Fruit fly (Drosophila melanogaster) whole organism, embryonic: ENCODE data around the gene CG12728.

ENCODE experiments used
- ATbp ChIP-seq: fragments of 200-800 bp; sonication (Bioruptor generic); optimal IDR thresholded peaks from 2 replicates; lab custom pipeline; 2017; ENCODE audit warnings: missing biosample characterization, mild to moderate bottlenecking, missing genetic modification characterization, missing genetic modification reagents
- Ada2b ChIP-seq: fragments of 200-800 bp; sonication (Bioruptor generic); IDR thresholded peaks from 2 replicates; pipeline ENCODE4 v1.3.6; 2022; ENCODE audit warnings: missing biosample characterization, missing genetic modification characterization
- CG10267 ChIP-seq: fragments of 200-800 bp; sonication (Bioruptor generic); optimal IDR thresholded peaks from 2 replicates; lab custom pipeline; 2018; ENCODE audit warnings: missing biosample characterization, mild to moderate bottlenecking, missing genetic modification characterization, moderate library complexity
- CG10979 ChIP-seq: fragments of 200-800 bp; sonication (Bioruptor generic); optimal IDR thresholded peaks from 2 replicates; lab custom pipeline; 2018; ENCODE audit warnings: missing biosample characterization, mild to moderate bottlenecking, missing genetic modification characterization, moderate library complexity
- CG11504 ChIP-seq: fragments of 200-800 bp; sonication (Bioruptor generic); optimal IDR thresholded peaks from 3 replicates; lab custom pipeline; 2019; ENCODE audit warnings: missing biosample characterization, mild to moderate bottlenecking, missing genetic modification characterization, moderate library complexity
- CG12104 ChIP-seq: fragments of 200-800 bp; sonication (Bioruptor generic); optimal IDR thresholded peaks from 3 replicates; lab custom pipeline; 2016; ENCODE audit warnings: missing biosample characterization, missing genetic modification characterization
- CG12659 ChIP-seq: fragments of 200-800 bp; sonication (Bioruptor generic); optimal IDR thresholded peaks from 3 replicates; lab custom pipeline; 2017; ENCODE audit warnings: mild to moderate bottlenecking, missing biosample characterization, missing genetic modification reagents, missing genetic modification characterization
- CG17912 ChIP-seq: fragments of 200-800 bp; sonication (Bioruptor generic); optimal IDR thresholded peaks from 2 replicates; lab custom pipeline; 2018; ENCODE audit warnings: missing biosample characterization, mild to moderate bottlenecking, missing genetic modification characterization
- CG18262 ChIP-seq: fragments of 200-800 bp; optimal IDR thresholded peaks from 3 replicates; lab custom pipeline; 2019; ENCODE audit warnings: missing biosample characterization, mild to moderate bottlenecking, missing genetic modification characterization, moderate library complexity
- CG2120 ChIP-seq: fragments of 200-800 bp; sonication (Bioruptor generic); optimal IDR thresholded peaks from 3 replicates; lab custom pipeline; 2016; ENCODE audit warnings: missing biosample characterization, missing genetic modification characterization
- CG2678 ChIP-seq: fragments of 200-800 bp; sonication (Bioruptor generic); optimal IDR thresholded peaks from 3 replicates; lab custom pipeline; 2019; ENCODE audit warnings: missing biosample characterization, mild to moderate bottlenecking, missing genetic modification characterization, moderate library complexity
- CG2712 ChIP-seq: fragments of 200-800 bp; optimal IDR thresholded peaks from 3 replicates; lab custom pipeline; 2019; ENCODE audit warnings: missing biosample characterization, mild to moderate bottlenecking, missing genetic modification characterization, moderate library complexity
- CG30403 ChIP-seq: fragments of 200-800 bp; sonication (Bioruptor generic); optimal IDR thresholded peaks from 3 replicates; lab custom pipeline; 2016; ENCODE audit warnings: missing biosample characterization, missing genetic modification characterization
- CG31388 ChIP-seq: fragments of 200-800 bp; sonication (Bioruptor generic); optimal IDR thresholded peaks from 2 replicates; lab custom pipeline; 2016; ENCODE audit warnings: missing biosample characterization, missing genetic modification characterization
- CG3995 ChIP-seq: fragments of 200-800 bp; sonication (Bioruptor generic); optimal IDR thresholded peaks from 3 replicates; lab custom pipeline; 2016; ENCODE audit warnings: missing biosample characterization, missing genetic modification characterization
- CG4282 ChIP-seq: fragments of 200-800 bp; sonication (Bioruptor generic); optimal IDR thresholded peaks from 2 replicates; lab custom pipeline; 2016; ENCODE audit warnings: missing biosample characterization, missing genetic modification characterization
- CG7928 ChIP-seq: fragments of 200-800 bp; sonication (Bioruptor generic); optimal IDR thresholded peaks from 2 replicates; lab custom pipeline; 2017; ENCODE audit warnings: missing biosample characterization, mild to moderate bottlenecking, missing genetic modification characterization
- CG7987 ChIP-seq: fragments of 200-800 bp; sonication (Bioruptor generic); optimal IDR thresholded peaks from 2 replicates; lab custom pipeline; 2018; ENCODE audit warnings: missing biosample characterization, mild to moderate bottlenecking, missing genetic modification characterization, moderate library complexity
- CG8388 ChIP-seq: fragments of 200-800 bp; sonication (Bioruptor generic); optimal IDR thresholded peaks from 2 replicates; lab custom pipeline; 2019; ENCODE audit warnings: missing biosample characterization, mild to moderate bottlenecking, missing genetic modification characterization, moderate library complexity
- CG9797 ChIP-seq: fragments of 200-800 bp; sonication (Bioruptor generic); optimal IDR thresholded peaks from 3 replicates; lab custom pipeline; 2018; ENCODE audit warnings: missing biosample characterization, mild to moderate bottlenecking, missing genetic modification characterization
- Deaf1 ChIP-seq: fragments of 200-800 bp; optimal IDR thresholded peaks from 3 replicates; lab custom pipeline; 2019; ENCODE audit warnings: missing biosample characterization, mild to moderate bottlenecking, missing genetic modification characterization, moderate library complexity
- E2f2 ChIP-seq: fragments of 200-800 bp; sonication (Bioruptor generic); IDR thresholded peaks from 2 replicates; pipeline ENCODE4 v1.3.6; 2022; ENCODE audit warnings: missing biosample characterization, missing genetic modification characterization
- Gug ChIP-seq: fragments of 200-800 bp; sonication (Bioruptor generic); IDR thresholded peaks from 4 replicates; pipeline ENCODE4 v1.3.6; 2022; ENCODE audit warnings: missing biosample characterization, missing genetic modification characterization
- HLH54F ChIP-seq: fragments of 200-800 bp; sonication (Bioruptor generic); optimal IDR thresholded peaks from 3 replicates; lab custom pipeline; 2016; ENCODE audit warnings: missing biosample characterization, missing genetic modification characterization
- Hr51 ChIP-seq, 2 experiments: fragments of 200-800 bp; sonication (Bioruptor generic); optimal IDR thresholded peaks; 2 replicates in 1 of 2; 3 replicates in 1 of 2; lab custom pipeline; 2016 to 2018; ENCODE audit warnings: missing biosample characterization in 2 of 2, missing genetic modification characterization in 2 of 2, mild to moderate bottlenecking in 1 of 2, moderate library complexity in 1 of 2
- Mad ChIP-seq: fragments of 200-800 bp; sonication (Bioruptor generic); optimal IDR thresholded peaks from 2 replicates; lab custom pipeline; 2016; ENCODE audit warnings: missing biosample characterization, missing genetic modification characterization
- Nf-YB ChIP-seq: fragments of 200-800 bp; sonication (Bioruptor generic); optimal IDR thresholded peaks from 3 replicates; lab custom pipeline; 2019; ENCODE audit warnings: missing biosample characterization, mild to moderate bottlenecking, missing genetic modification characterization, moderate library complexity
- NfI ChIP-seq: fragments of 200-800 bp; sonication (Bioruptor generic); optimal IDR thresholded peaks from 3 replicates; lab custom pipeline; 2018; ENCODE audit warnings: missing biosample characterization, mild to moderate bottlenecking, missing genetic modification characterization, moderate library complexity
- Oaz ChIP-seq: fragments of 200-800 bp; sonication (Bioruptor generic); IDR thresholded peaks from 2 replicates; pipeline ENCODE4 v1.3.6; 2022; ENCODE audit warnings: missing biosample characterization, missing genetic modification characterization
- Sox100B ChIP-seq: fragments of 200-800 bp; sonication (Bioruptor generic); optimal IDR thresholded peaks from 3 replicates; lab custom pipeline; 2018; ENCODE audit warnings: missing biosample characterization, mild to moderate bottlenecking, missing genetic modification characterization
- Sox102F ChIP-seq: fragments of 200-800 bp; sonication (Bioruptor generic); optimal IDR thresholded peaks from 2 replicates; lab custom pipeline; 2018; ENCODE audit warnings: missing biosample characterization, mild to moderate bottlenecking, missing genetic modification characterization, moderate library complexity
- TFAM ChIP-seq: fragments of 200-800 bp; sonication (Bioruptor generic); optimal IDR thresholded peaks from 2 replicates; lab custom pipeline; 2017; ENCODE audit warnings: missing biosample characterization, missing genetic modification characterization, inconsistent platforms
- bsh ChIP-seq, 2 experiments: fragments of 200-800 bp; sonication (Bioruptor generic); optimal IDR thresholded peaks; 2 replicates each; lab custom pipeline; 2017 to 2018; ENCODE audit warnings: mild to moderate bottlenecking in 2 of 2, missing biosample characterization in 2 of 2, missing genetic modification characterization in 2 of 2, moderate library complexity in 1 of 2
- chinmo ChIP-seq: fragments of 200-800 bp; sonication (Bioruptor generic); IDR thresholded peaks from 4 replicates; pipeline ENCODE4 v1.3.6; 2022; ENCODE audit warnings: missing biosample characterization, missing genetic modification characterization; ENCODE audit not compliant: partially characterized antibody
- ci ChIP-seq: fragments of 200-800 bp; sonication (Bioruptor generic); IDR thresholded peaks from 3 replicates; pipeline ENCODE4 v1.3.6; 2022; ENCODE audit warnings: missing biosample characterization, missing genetic modification characterization
- dmrt99B ChIP-seq: fragments of 200-800 bp; sonication (Bioruptor generic); optimal IDR thresholded peaks from 2 replicates; lab custom pipeline; 2018; ENCODE audit warnings: missing biosample characterization, mild to moderate bottlenecking, missing genetic modification characterization, moderate library complexity
- dysf ChIP-seq: fragments of 200-800 bp; sonication (Bioruptor generic); IDR thresholded peaks from 3 replicates; pipeline ENCODE4 v1.3.6; 2022; ENCODE audit warnings: missing biosample characterization, missing genetic modification characterization
- gsb-n ChIP-seq: fragments of 200-800 bp; sonication (Bioruptor generic); optimal IDR thresholded peaks from 3 replicates; lab custom pipeline; 2018; ENCODE audit warnings: missing biosample characterization, mild to moderate bottlenecking, missing genetic modification characterization
- lola ChIP-seq, 3 experiments: fragments of >200 bp in 2 of 3; fragments of 200-800 bp in 1 of 3; sonication (Bioruptor generic) in 1 of 3; optimal IDR thresholded peaks; 2 replicates each; lab custom pipeline; 2017 to 2019; ENCODE audit warnings: missing biosample characterization in 3 of 3, missing genetic modification characterization in 3 of 3, mild to moderate bottlenecking in 1 of 3, moderate library complexity in 1 of 3
- nau ChIP-seq: fragments of 200-800 bp; sonication (Bioruptor generic); optimal IDR thresholded peaks from 3 replicates; lab custom pipeline; 2017; ENCODE audit warnings: missing biosample characterization, mild to moderate bottlenecking, missing genetic modification characterization, missing genetic modification reagents
- nmo ChIP-seq: fragments of 200-800 bp; sonication (Bioruptor generic); optimal IDR thresholded peaks from 2 replicates; lab custom pipeline; 2018; ENCODE audit warnings: missing biosample characterization, mild to moderate bottlenecking, missing genetic modification characterization, moderate library complexity
- onecut ChIP-seq: fragments of 200-800 bp; sonication (Bioruptor generic); IDR thresholded peaks from 2 replicates; pipeline ENCODE4 v1.3.6; 2022; ENCODE audit warnings: missing biosample characterization, missing genetic modification characterization
- pnt ChIP-seq: fragments of 200-800 bp; sonication (Bioruptor generic); optimal IDR thresholded peaks from 3 replicates; lab custom pipeline; 2016; ENCODE audit warnings: missing biosample characterization, missing genetic modification characterization
- ro ChIP-seq: fragments of 200-800 bp; sonication (Bioruptor generic); IDR thresholded peaks from 2 replicates; pipeline ENCODE4 v1.3.6; 2022; ENCODE audit warnings: missing biosample characterization, missing genetic modification characterization
- sens ChIP-seq: fragments of 200-800 bp; sonication (Bioruptor generic); peaks from one replicate; lab custom pipeline; 2016; ENCODE audit warnings: missing biosample characterization, missing genetic modification characterization
- ssp ChIP-seq: fragments of 200-800 bp; sonication (Bioruptor generic); IDR thresholded peaks from 2 replicates; pipeline ENCODE4 v1.3.6; 2022; ENCODE audit warnings: missing biosample characterization, missing genetic modification characterization
- stc ChIP-seq: fragments of 200-800 bp; sonication (Bioruptor generic); IDR thresholded peaks from 2 replicates; pipeline ENCODE4 v1.3.6; 2022; ENCODE audit warnings: missing biosample characterization, missing genetic modification characterization
- tio ChIP-seq: fragments of 200-800 bp; sonication (Bioruptor generic); optimal IDR thresholded peaks from 2 replicates; lab custom pipeline; 2017; ENCODE audit warnings: missing biosample characterization, missing genetic modification characterization, inconsistent platforms
- unpg ChIP-seq: fragments of 200-800 bp; sonication (Bioruptor generic); optimal IDR thresholded peaks from 3 replicates; lab custom pipeline; 2018; ENCODE audit warnings: missing biosample characterization, mild to moderate bottlenecking, missing genetic modification characterization, moderate library complexity
- zfh1 ChIP-seq: fragments of 200-800 bp; sonication (Bioruptor generic); IDR thresholded peaks from 3 replicates; pipeline ENCODE4 v1.3.6; 2022; ENCODE audit warnings: missing biosample characterization, missing genetic modification characterization

The CG12728 gene

DNA sequence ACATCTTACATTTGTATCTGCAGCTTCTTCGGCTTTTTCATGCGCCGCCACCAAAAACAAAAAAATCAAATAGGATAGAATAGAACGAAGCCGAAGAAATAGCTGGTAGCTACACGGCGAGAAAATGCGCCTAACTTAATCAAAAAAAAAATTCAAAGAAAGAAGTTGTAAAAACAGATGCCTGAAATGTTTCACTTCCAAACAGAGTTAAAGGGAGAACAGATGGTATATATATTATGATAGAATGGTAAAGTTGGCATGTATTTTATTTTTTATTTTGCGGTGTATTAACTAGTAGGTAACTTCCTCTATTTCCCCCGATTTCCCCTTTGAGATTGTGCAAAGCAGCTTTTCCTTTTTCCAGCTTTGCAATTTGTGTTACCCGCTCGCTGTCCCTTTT, 18.0 kb upstream of the CG12728 start:
- TF ChIP-seq stc (GFP tag; lab: Robert Waterston, UW) (no peak), CG11504 (peak; percentile 59), zfh1 (GFP tag; lab: Robert Waterston, UW) (0 out of 3 replicates have a peak, but pooled peaks have one; percentile 10), CG8388 (GFP tag; lab: Kevin White, UChicago) (peak; percentile 21), NfI (GFP tag; lab: Kevin White, UChicago) (peak; percentile 25), nau (GFP tag; lab: Kevin White, UChicago) (no peak), onecut (GFP tag; lab: Robert Waterston, UW) (0 out of 2 replicates have a peak, but pooled peaks have one; percentile 13), chinmo (GFP tag; lab: Robert Waterston, UW) (no peak), CG12659 (GFP tag; lab: Kevin White, UChicago) (peak; percentile 3), HLH54F (no peak), CG7987 (GFP tag; lab: Kevin White, UChicago) (no peak), dysf (GFP tag; lab: Robert Waterston, UW) (0 out of 3 replicates have a peak, but pooled peaks have one; percentile 29), CG2678 (tag; lab: Kevin White, UChicago) (peak; percentile 50), CG18262 (peak; percentile 32), TFAM (no peak), Sox102F (GFP tag; lab: Kevin White, UChicago) (peak; percentile 54), CG17912 (GFP tag; lab: Kevin White, UChicago) (no peak), Hr51 (GFP tag; optimal IDR thresholded peaks at IDR 0.05; lab: Kevin White, UChicago) (peak in 1 of 2 experiments; percentile 37), unpg (GFP tag; lab: Kevin White, UChicago) (peak; percentile 45), Oaz (GFP tag; lab: Robert Waterston, UW) (no peak), nmo (GFP tag; lab: Kevin White, UChicago) (peak; percentile 23), Sox100B (GFP tag; lab: Kevin White, UChicago) (peak; percentile 26), ssp (GFP tag; lab: Robert Waterston, UW) (no peak), Ada2b (peak; percentile 46; the same call in 1 of the 2 replicates), CG2120 (peak; percentile 43), Nf-YB (GFP tag; lab: Kevin White, UChicago) (no peak), Gug (no peak), bsh (GFP tag; optimal IDR thresholded peaks at IDR 0.05; lab: Kevin White, UChicago) (peak; percentile 60 to 82), dmrt99B (peak; percentile 40), Mad (no peak), Deaf1 (tag; lab: Kevin White, UChicago) (peak; percentile 5), E2f2 (0 out of 2 replicates have a peak, but pooled peaks have one; percentile 14), CG10267 (tag; lab: Kevin White, UChicago) (peak; percentile 6), lola (GFP tag; optimal IDR thresholded peaks at IDR 0.05; lab: Kevin White, UChicago) (peak in 1 of 3 experiments; percentile 8), CG7928 (no peak), CG10979 (tag; lab: Kevin White, UChicago) (peak; percentile 56), CG3995 (GFP tag; lab: Kevin White, UChicago) (no peak), CG2712 (tag; lab: Kevin White, UChicago) (peak; percentile 18), ci (GFP tag; lab: Robert Waterston, UW) (0 out of 3 replicates have a peak, but pooled peaks have one; percentile 37), CG31388 (GFP tag; lab: Kevin White, UChicago) (no peak), ro (GFP tag; lab: Robert Waterston, UW) (no peak), gsb-n (tag; lab: Kevin White, UChicago) (peak; percentile 2), CG9797 (no peak), ATbp (GFP tag; lab: Kevin White, UChicago) (peak; percentile 34), pnt (GFP tag; lab: Kevin White, UChicago) (no peak), sens (GFP tag; lab: Kevin White, UChicago) (peak; percentile 70), CG4282 (no peak), CG12104 (GFP tag; lab: Kevin White, UChicago) (peak; percentile 12), CG30403 (peak; percentile 44), tio (GFP tag; lab: Kevin White, UChicago) (peak; percentile 17)
